Worm (Caenorhabditis elegans): ENCODE data around the gene C09B9.7.
"Not testable (repeated sequence)": the region's sequence is repeated elsewhere in the genome, so short reads cannot be mapped to it uniquely, and the experiment has no call there.

ce11 chrIV:5062278-5062677 lies 1.4 kb upstream of the C09B9.7 start, which contains the start of gene msp-57:
- not testable (repeated sequence) for TF ChIP-seq ztf-11 (tag; optimal IDR thresholded peaks at IDR 0.05); lin-39 (tag; optimal IDR thresholded peaks at IDR 0.05); ceh-82 (tag; optimal IDR thresholded peaks at IDR 0.05); mab-5 (tag; optimal IDR thresholded peaks at IDR 0.05); unc-62 (GFP tag; optimal IDR thresholded peaks at IDR 0.05); alr-1 (tag; optimal IDR thresholded peaks at IDR 0.05)

Data from whole organism, L2 larva.